Worm (Caenorhabditis elegans) whole organism, L2 larva: ENCODE data around the gene ZK632.10.

ENCODE experiments used
- R02D3.7 ChIP-seq: fragments of 150-350 bp; optimal IDR thresholded peaks from 2 replicates; lab custom pipeline; 2014; ENCODE audit warnings: missing biosample characterization, missing genetic modification characterization
- ZK546.5 ChIP-seq: sonication (generic microtip); optimal IDR thresholded peaks from 2 replicates; lab custom pipeline; 2017; ENCODE audit warnings: missing biosample characterization, missing genetic modification characterization
- alr-1 ChIP-seq: fragments of 150-350 bp; optimal IDR thresholded peaks from 2 replicates; lab custom pipeline; 2014; ENCODE audit warnings: missing biosample characterization, missing genetic modification characterization
- ama-1 ChIP-seq: fragments of 150-350 bp; optimal IDR thresholded peaks from 2 replicates; lab custom pipeline; 2018; ENCODE audit warnings: inconsistent platforms
- blmp-1 ChIP-seq: sonication (generic microtip); optimal IDR thresholded peaks from 2 replicates; lab custom pipeline; 2017; ENCODE audit warnings: missing genetic modification characterization, mild to moderate bottlenecking, missing compliant biosample characterization, antibody characterized with exemption, moderate library complexity; ENCODE audit not compliant: insufficient read depth
- ceh-16 ChIP-seq: fragments of 150-350 bp; optimal IDR thresholded peaks from 2 replicates; lab custom pipeline; 2014; ENCODE audit warnings: missing biosample characterization, missing genetic modification characterization
- ceh-82 ChIP-seq: fragments of 150-350 bp; optimal IDR thresholded peaks from 2 replicates; lab custom pipeline; 2014; ENCODE audit warnings: missing biosample characterization, missing genetic modification characterization
- crh-2 ChIP-seq: sonication (generic microtip); optimal IDR thresholded peaks from 2 replicates; lab custom pipeline; 2017; ENCODE audit warnings: missing biosample characterization, missing genetic modification characterization
- dmd-4 ChIP-seq: sonication (generic microtip); optimal IDR thresholded peaks from 2 replicates; lab custom pipeline; 2017; ENCODE audit warnings: missing biosample characterization, missing genetic modification characterization
- egl-27 ChIP-seq: sonication (generic microtip); optimal IDR thresholded peaks from 3 replicates; lab custom pipeline; 2017; ENCODE audit warnings: missing biosample characterization, missing genetic modification reagents, missing genetic modification characterization
- elt-1 ChIP-seq: fragments of 150-350 bp; optimal IDR thresholded peaks from 2 replicates; lab custom pipeline; 2014; ENCODE audit warnings: missing biosample characterization, missing genetic modification characterization
- elt-3 ChIP-seq: sonication (generic microtip); optimal IDR thresholded peaks from 2 replicates; lab custom pipeline; 2017; ENCODE audit warnings: missing biosample characterization, missing genetic modification characterization
- fos-1 ChIP-seq: fragments of 150-350 bp; optimal IDR thresholded peaks from 2 replicates; lab custom pipeline; 2014; ENCODE audit warnings: missing biosample characterization, missing genetic modification characterization
- gmeb-1 ChIP-seq: fragments of 150-350 bp; optimal IDR thresholded peaks from 2 replicates; lab custom pipeline; 2014; ENCODE audit warnings: missing biosample characterization, missing genetic modification characterization
- lin-11 ChIP-seq: fragments of 150-350 bp; sonication (generic microtip); optimal IDR thresholded peaks from 2 replicates; lab custom pipeline; 2014; ENCODE audit warnings: missing biosample characterization, missing genetic modification characterization, inconsistent platforms, mixed read lengths
- lin-13 ChIP-seq: fragments of 150-350 bp; optimal IDR thresholded peaks from 2 replicates; lab custom pipeline; 2014; ENCODE audit warnings: missing biosample characterization, missing genetic modification reagents, missing genetic modification characterization
- lin-39 ChIP-seq: fragments of 150-350 bp; optimal IDR thresholded peaks from 2 replicates; lab custom pipeline; 2014; ENCODE audit warnings: missing biosample characterization, missing genetic modification reagents, missing genetic modification characterization
- lsy-2 ChIP-seq, 2 experiments: fragments of 150-350 bp in 1 of 2; sonication (generic microtip) in 1 of 2; optimal IDR thresholded peaks; 2 replicates each; lab custom pipeline; 2014 to 2017; ENCODE audit warnings: missing biosample characterization in 2 of 2, missing genetic modification characterization in 2 of 2
- mbf-1 ChIP-seq: sonication (generic microtip); optimal IDR thresholded peaks from 2 replicates; lab custom pipeline; 2017; ENCODE audit warnings: missing biosample characterization, missing genetic modification characterization
- nhr-11 ChIP-seq: fragments of 150-350 bp; optimal IDR thresholded peaks from 2 replicates; lab custom pipeline; 2014; ENCODE audit warnings: missing biosample characterization, missing genetic modification characterization
- nhr-12 ChIP-seq: fragments of 150-350 bp; optimal IDR thresholded peaks from 2 replicates; lab custom pipeline; 2014; ENCODE audit warnings: missing biosample characterization, missing genetic modification characterization
- nhr-129 ChIP-seq: fragments of 150-350 bp; optimal IDR thresholded peaks from 2 replicates; lab custom pipeline; 2014; ENCODE audit warnings: missing biosample characterization, missing genetic modification characterization
- nhr-21 ChIP-seq: fragments of 150-350 bp; optimal IDR thresholded peaks from 2 replicates; lab custom pipeline; 2014; ENCODE audit warnings: missing biosample characterization, missing genetic modification characterization
- nhr-23 ChIP-seq: fragments of 150-350 bp; optimal IDR thresholded peaks from 2 replicates; lab custom pipeline; 2014; ENCODE audit warnings: missing biosample characterization, missing genetic modification reagents, missing genetic modification characterization
- nhr-237 ChIP-seq: fragments of 150-350 bp; optimal IDR thresholded peaks from 2 replicates; lab custom pipeline; 2014; ENCODE audit warnings: missing biosample characterization, missing genetic modification characterization
- nhr-25 ChIP-seq: fragments of 150-350 bp; sonication (generic microtip); optimal IDR thresholded peaks from 3 replicates; lab custom pipeline; 2014; ENCODE audit warnings: missing biosample characterization, missing genetic modification characterization
- nhr-6 ChIP-seq: fragments of 150-350 bp; optimal IDR thresholded peaks from 2 replicates; lab custom pipeline; 2014; ENCODE audit warnings: missing biosample characterization, missing genetic modification characterization
- nhr-77 ChIP-seq: fragments of 150-350 bp; optimal IDR thresholded peaks from 2 replicates; lab custom pipeline; 2014; ENCODE audit warnings: missing biosample characterization, missing genetic modification characterization
- peb-1 ChIP-seq: fragments of 150-350 bp; optimal IDR thresholded peaks from 2 replicates; lab custom pipeline; 2014; ENCODE audit warnings: missing biosample characterization, missing genetic modification characterization
- sem-4 ChIP-seq: fragments of 150-350 bp; optimal IDR thresholded peaks from 2 replicates; lab custom pipeline; 2014; ENCODE audit warnings: missing biosample characterization, missing genetic modification reagents, missing genetic modification characterization
- skn-1 ChIP-seq: sonication (generic microtip); optimal IDR thresholded peaks from 2 replicates; lab custom pipeline; 2017; ENCODE audit warnings: missing biosample characterization, missing genetic modification characterization
- sma-3 ChIP-seq: sonication (generic microtip); optimal IDR thresholded peaks from 2 replicates; lab custom pipeline; 2016; ENCODE audit warnings: missing genetic modification reagents, missing genetic modification characterization, missing compliant biosample characterization
- sma-9 ChIP-seq, 2 experiments: fragments of 150-350 bp in 1 of 2; sonication (generic microtip) in 1 of 2; optimal IDR thresholded peaks; 2 replicates each; lab custom pipeline; 2014 to 2016; ENCODE audit warnings: missing genetic modification characterization in 2 of 2, mild to moderate bottlenecking in 1 of 2, missing biosample characterization in 1 of 2, missing compliant biosample characterization in 1 of 2, missing genetic modification reagents in 1 of 2, moderate library complexity in 1 of 2
- unc-39 ChIP-seq: fragments of 150-350 bp; optimal IDR thresholded peaks from 2 replicates; lab custom pipeline; 2014; ENCODE audit warnings: missing biosample characterization, missing genetic modification characterization
- unc-62 ChIP-seq: fragments of 150-350 bp; optimal IDR thresholded peaks from 2 replicates; lab custom pipeline; 2014; ENCODE audit warnings: missing biosample characterization, missing genetic modification reagents, missing genetic modification characterization
- zag-1 ChIP-seq: fragments of 150-350 bp; optimal IDR thresholded peaks from 2 replicates; lab custom pipeline; 2014; ENCODE audit warnings: missing biosample characterization, missing genetic modification characterization
- ztf-1 ChIP-seq: fragments of 200-800 bp; sonication (Bioruptor generic); conservative IDR thresholded peaks from 2 replicates; pipeline ENCODE4 v1.3.6; 2022; ENCODE audit warnings: missing genetic modification characterization, missing compliant biosample characterization
- ztf-11 ChIP-seq: sonication (generic microtip); optimal IDR thresholded peaks from 2 replicates; lab custom pipeline; 2017; ENCODE audit warnings: missing biosample characterization, missing genetic modification characterization
- ztf-4 ChIP-seq: fragments of 150-350 bp; optimal IDR thresholded peaks from 2 replicates; lab custom pipeline; 2014; ENCODE audit warnings: missing biosample characterization, missing genetic modification characterization

ZK632.10 gene

ce11 chrIII:9789607-9790073 lies 37.9 kb downstream of the ZK632.10 start, which contains the start of gene R10E11.5:
TSS of gene R10E11.5 (minus strand) at chrIII:9789657.
- TF ChIP-seq ztf-11 = no peak

ce11 chrIII:9789083-9789482 lies 38.4 kb downstream of the ZK632.10 start:
- TF ChIP-seq lin-39 (tag; lab: Kevin White, UChicago) (no peak), dmd-4 (tag; lab: Kevin White, UChicago) (no peak), nhr-237 (no peak), R02D3.7 (no peak), unc-39 (no peak), fos-1 (tag; lab: Kevin White, UChicago) (no peak), alr-1 (tag; lab: Kevin White, UChicago) (no peak), nhr-11 (tag; lab: Kevin White, UChicago) (no peak), unc-62 (GFP tag; lab: Kevin White, UChicago) (no peak), nhr-25 (no peak), zag-1 (no peak), peb-1 (tag; lab: Kevin White, UChicago) (no peak), nhr-6 (tag; lab: Kevin White, UChicago) (no peak)

- peak; percentile 84 for TF ChIP-seq crh-2 (tag; lab: Kevin White, UChicago)
- peak; percentile 95 for TF ChIP-seq fos-1 (tag; lab: Kevin White, UChicago)
- TF ChIP-seq ceh-16 (tag; lab: Kevin White, UChicago) = no peak
- TF ChIP-seq, all 48 proteins: peak for 2
These were observed 40.7 kb downstream of the ZK632.10 start for ce11 chrIII:9786776-9787175.

ce11 chrIII:9783133-9783590 lies 44.4 kb downstream of the ZK632.10 start:
- peak; percentile 44 for TF ChIP-seq nhr-25
- peak; percentile 27 for TF ChIP-seq sma-9 (GFP tag; optimal IDR thresholded peaks at IDR 0.05; lab: Kevin White, UChicago)
- TF ChIP-seq sma-9 (tag; optimal IDR thresholded peaks at IDR 0.05; lab: Kevin White, UChicago) = no peak
- peak; percentile 44 for TF ChIP-seq gmeb-1 (tag; lab: Kevin White, UChicago)
- TF ChIP-seq peb-1 (tag; lab: Kevin White, UChicago) = no peak
- TF ChIP-seq nhr-237 = no peak
- TF ChIP-seq ama-1 (lab: Kevin White, UChicago) = no peak
- TF ChIP-seq sma-3 (GFP tag; lab: Kevin White, UChicago) = peak; percentile 25
- TF ChIP-seq nhr-77 (tag; lab: Kevin White, UChicago) = no peak
- TF ChIP-seq blmp-1 (tag; lab: Kevin White, UChicago) = no peak
- no peak for TF ChIP-seq nhr-6 (tag; lab: Kevin White, UChicago)
- no peak for TF ChIP-seq ceh-82 (tag; lab: Kevin White, UChicago)
- no peak for TF ChIP-seq sem-4 (tag; lab: Kevin White, UChicago)
- TF ChIP-seq mbf-1 (tag; lab: Kevin White, UChicago) = no peak
- no peak for TF ChIP-seq lin-11
- TF ChIP-seq elt-3 (tag; lab: Kevin White, UChicago) = no peak
- peak in 1 of 2 experiments; percentile 45 for TF ChIP-seq lsy-2 (tag; optimal IDR thresholded peaks at IDR 0.05; lab: Kevin White, UChicago)
- TF ChIP-seq nhr-21 (tag; lab: Kevin White, UChicago) = peak; percentile 47
- TF ChIP-seq zag-1 = no peak
- no peak for TF ChIP-seq elt-1
- TF ChIP-seq fos-1 (tag; lab: Kevin White, UChicago) = no peak
- TF ChIP-seq lin-13 (GFP tag; lab: Kevin White, UChicago) = peak; percentile 57
- TF ChIP-seq ztf-1 (GFP tag; lab: Robert Waterston, UW) = no peak
- peak; percentile 45 for TF ChIP-seq crh-2 (tag; lab: Kevin White, UChicago)
- TF ChIP-seq nhr-129 (tag; lab: Kevin White, UChicago) = no peak

ce11 chrIII:9782483-9783081 lies 44.9 kb downstream of the ZK632.10 start, which contains the start of gene R10E11.6:
TSS of gene R10E11.6 (plus strand) at chrIII:9783006.
- no peak for TF ChIP-seq nhr-12 (tag; lab: Kevin White, UChicago)
- TF ChIP-seq alr-1 (tag; lab: Kevin White, UChicago) = no peak
- TF ChIP-seq egl-27 (tag; lab: Kevin White, UChicago) = no peak
- TF ChIP-seq sma-3 (GFP tag; lab: Kevin White, UChicago) = no peak
- no peak for TF ChIP-seq sem-4 (tag; lab: Kevin White, UChicago)
- TF ChIP-seq peb-1 (tag; lab: Kevin White, UChicago) = no peak
- no peak for TF ChIP-seq skn-1 (tag; lab: Kevin White, UChicago)
- TF ChIP-seq nhr-11 (tag; lab: Kevin White, UChicago) = no peak
- TF ChIP-seq zag-1 = no peak
- TF ChIP-seq ZK546.5 = no peak
- TF ChIP-seq nhr-23 (tag; lab: Kevin White, UChicago) = no peak
- no peak for TF ChIP-seq blmp-1 (tag; lab: Kevin White, UChicago)
- TF ChIP-seq sma-9 (GFP tag; optimal IDR thresholded peaks at IDR 0.05; lab: Kevin White, UChicago) = no peak
- TF ChIP-seq sma-9 (tag; optimal IDR thresholded peaks at IDR 0.05; lab: Kevin White, UChicago) = no peak
- no peak for TF ChIP-seq dmd-4 (tag; lab: Kevin White, UChicago)
- no peak for TF ChIP-seq lin-11
- TF ChIP-seq ztf-4 = no peak
- no peak for TF ChIP-seq unc-62 (GFP tag; lab: Kevin White, UChicago)
- TF ChIP-seq lin-13 (GFP tag; lab: Kevin White, UChicago) = no peak
- TF ChIP-seq crh-2 (tag; lab: Kevin White, UChicago) = no peak
